Worm (Caenorhabditis elegans) whole organism, mixed stage, embryonic: ENCODE results near the gene C13G5.2.

Source experiments
- ces-1 ChIP-seq: fragments of 150-350 bp; optimal IDR thresholded peaks from 2 replicates; lab custom pipeline; 2014; ENCODE audit warnings: missing biosample characterization, missing genetic modification reagents, missing genetic modification characterization
- sem-2 ChIP-seq: fragments of 200-800 bp; sonication (Bioruptor generic); optimal IDR thresholded peaks from 2 replicates; lab custom pipeline; 2018; ENCODE audit warnings: mild to moderate bottlenecking, missing genetic modification characterization, missing compliant biosample characterization

DNA sequence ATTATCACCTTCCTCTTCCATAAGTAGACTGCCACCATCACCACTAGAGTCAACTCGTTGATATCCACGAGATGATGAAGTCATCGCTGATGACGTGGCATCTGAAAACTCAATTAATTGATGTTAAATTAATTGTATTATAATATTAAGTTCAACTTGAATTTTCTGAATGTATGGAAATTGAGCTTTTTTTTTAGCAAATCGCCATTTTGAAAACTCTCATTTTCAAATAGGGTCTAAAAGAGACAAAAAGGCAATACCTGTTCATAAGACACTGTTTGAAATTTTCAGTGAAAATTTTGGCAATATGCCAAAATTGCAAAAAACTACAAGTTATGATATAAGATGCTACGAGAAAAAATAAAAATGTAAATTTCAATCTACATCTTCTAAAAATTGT lies 25.4 kb upstream of the C13G5.2 start, which contains the start of gene twk-7:
- no peak for TF ChIP-seq sem-2 (GFP tag; lab: Kevin White, UChicago)
- TF ChIP-seq ces-1 = no peak
